Worm (Caenorhabditis elegans): ENCODE data around the gene msp-78.
"Not testable (repeated sequence)": the region's sequence is repeated elsewhere in the genome, so short reads cannot be mapped to it uniquely, and the experiment has no call there.

Gene msp-78

DNA sequence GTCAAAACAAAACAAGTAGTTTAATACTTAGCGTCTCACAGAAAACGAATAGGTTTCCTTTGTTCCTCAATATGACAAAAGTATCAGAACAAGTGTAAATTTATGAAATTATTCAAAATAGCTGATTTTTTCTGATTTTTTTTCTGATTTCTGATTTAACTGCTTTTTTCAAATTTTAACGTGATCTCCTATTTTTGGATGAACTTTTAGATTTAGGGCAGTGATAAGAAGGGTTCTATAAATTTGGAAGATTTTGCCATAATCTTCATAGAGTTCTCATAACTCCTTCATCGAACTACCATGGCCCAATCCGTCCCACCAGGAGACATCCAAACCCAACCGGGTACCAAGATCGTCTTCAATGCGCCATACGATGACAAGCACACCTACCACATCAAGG, at the start of gene msp-78:
Gene msp-78, plus strand, starts transcription at position 301 of the 400 bp plus-strand sequence.
- not testable (repeated sequence) for TF ChIP-seq tab-1 (GFP tag; IDR thresholded peaks at IDR 0.05); med-1 (GFP tag; optimal IDR thresholded peaks at IDR 0.05; ENCODE audit: insufficient read depth); ref-1 (GFP tag; conservative IDR thresholded peaks at IDR 0.05)

- TF ChIP-seq ztf-29 (GFP tag; IDR thresholded peaks at IDR 0.05) (no peak), klf-2 (GFP tag; conservative IDR thresholded peaks at IDR 0.05) (no peak), ref-1 (GFP tag; conservative IDR thresholded peaks at IDR 0.05) (no peak)
These were observed 46.7 kb upstream of the msp-78 start for ce11 chrIV:9723185-9723584.

- no peak for TF ChIP-seq klf-2 (GFP tag; conservative IDR thresholded peaks at IDR 0.05)
- TF ChIP-seq cog-1 (tag; optimal IDR thresholded peaks at IDR 0.05) = no peak
- TF ChIP-seq ztf-29 (GFP tag; IDR thresholded peaks at IDR 0.05) = no peak
- no peak for TF ChIP-seq med-1 (GFP tag; optimal IDR thresholded peaks at IDR 0.05; ENCODE audit: insufficient read depth)
- TF ChIP-seq flt-1 (GFP tag; IDR thresholded peaks at IDR 0.05) = no peak
- no peak for TF ChIP-seq tab-1 (GFP tag; IDR thresholded peaks at IDR 0.05)
- TF ChIP-seq T22C8.4 (GFP tag; IDR thresholded peaks at IDR 0.05) = no peak
- TF ChIP-seq ztf-23 (GFP tag; IDR thresholded peaks at IDR 0.05) = no peak
- TF ChIP-seq ref-1 (GFP tag; conservative IDR thresholded peaks at IDR 0.05) = no peak
These were observed 44.9 kb upstream of the msp-78 start, which contains the start of the genes nhr-138 and C28D4.18 for ce11 chrIV:9724948-9725347. Gene nhr-138 (plus strand): TSS chrIV:9725251. Gene C28D4.18 (plus strand): TSS chrIV:9725280.

DNA sequence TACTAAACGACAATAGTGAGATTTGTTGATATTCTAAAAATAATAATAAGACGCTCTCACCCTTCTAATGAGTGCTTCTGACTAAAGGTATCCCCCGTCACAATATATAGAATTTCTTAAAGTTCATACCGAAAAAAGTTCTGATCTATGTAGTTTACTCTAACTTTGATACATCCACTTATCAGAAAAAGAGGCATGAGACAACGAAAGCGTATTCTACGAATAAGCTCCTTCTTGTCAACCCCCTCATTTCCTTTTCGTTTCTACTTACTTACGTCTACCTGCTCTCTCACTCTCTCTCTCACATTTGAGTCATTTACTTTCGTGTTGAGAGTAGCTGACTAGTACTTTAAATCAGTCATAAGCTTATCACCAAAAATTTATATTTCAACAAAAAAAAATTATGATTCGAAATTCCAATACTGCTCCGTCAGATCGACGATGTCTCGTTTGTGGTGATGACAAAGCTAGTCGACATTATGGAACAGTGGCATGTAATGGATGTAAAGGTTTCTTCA, 44.3 kb upstream of the msp-78 start:
- TF ChIP-seq ztf-23 (GFP tag; IDR thresholded peaks at IDR 0.05) (no peak), tab-1 (GFP tag; IDR thresholded peaks at IDR 0.05) (no peak), cog-1 (tag; optimal IDR thresholded peaks at IDR 0.05) (no peak), ztf-29 (GFP tag; IDR thresholded peaks at IDR 0.05) (no peak), flt-1 (GFP tag; IDR thresholded peaks at IDR 0.05) (no peak)

- TF ChIP-seq med-1 (GFP tag; optimal IDR thresholded peaks at IDR 0.05; ENCODE audit: insufficient read depth) = no peak
- TF ChIP-seq ztf-23 (GFP tag; IDR thresholded peaks at IDR 0.05) = no peak
- no peak for TF ChIP-seq ref-1 (GFP tag; conservative IDR thresholded peaks at IDR 0.05)
- no peak for TF ChIP-seq ztf-29 (GFP tag; IDR thresholded peaks at IDR 0.05)
- no peak for TF ChIP-seq cog-1 (tag; optimal IDR thresholded peaks at IDR 0.05)
- no peak for TF ChIP-seq klf-2 (GFP tag; conservative IDR thresholded peaks at IDR 0.05)
- no peak for TF ChIP-seq tab-1 (GFP tag; IDR thresholded peaks at IDR 0.05)
- TF ChIP-seq T22C8.4 (GFP tag; IDR thresholded peaks at IDR 0.05) = no peak
- TF ChIP-seq flt-1 (GFP tag; IDR thresholded peaks at IDR 0.05) = no peak
These were observed 42.6 kb upstream of the msp-78 start for ce11 chrIV:9727217-9727616.

DNA sequence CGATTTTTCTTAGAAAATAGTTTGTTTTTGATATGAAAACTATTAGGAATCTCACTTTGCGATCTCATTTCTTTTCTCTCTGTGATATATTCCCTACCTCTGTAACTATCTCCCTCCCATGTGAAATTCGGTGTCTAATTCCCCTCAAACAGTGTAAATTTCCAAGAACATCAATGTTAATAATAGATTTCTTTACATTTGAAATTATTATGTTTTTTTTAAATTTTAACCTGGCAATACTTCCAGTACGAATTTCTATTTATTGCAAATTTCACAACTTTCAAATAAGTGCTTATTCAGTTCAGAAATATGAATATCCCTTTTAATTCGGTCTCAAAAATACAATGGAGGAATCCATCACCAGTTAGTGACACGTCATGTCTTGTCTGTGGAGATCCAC, 41.5 kb upstream of the msp-78 start, which contains the start of gene nhr-100:
Gene nhr-100, plus strand, starts transcription at position 301 of the 400 bp plus-strand sequence.
- TF ChIP-seq T22C8.4 (GFP tag; IDR thresholded peaks at IDR 0.05) = no peak
- no peak for TF ChIP-seq med-1 (GFP tag; optimal IDR thresholded peaks at IDR 0.05; ENCODE audit: insufficient read depth)
- no peak for TF ChIP-seq cog-1 (tag; optimal IDR thresholded peaks at IDR 0.05)
- TF ChIP-seq tab-1 (GFP tag; IDR thresholded peaks at IDR 0.05) = no peak

- TF ChIP-seq med-1 (GFP tag; optimal IDR thresholded peaks at IDR 0.05; ENCODE audit: insufficient read depth) (no peak), ztf-23 (GFP tag; IDR thresholded peaks at IDR 0.05) (no peak), tab-1 (GFP tag; IDR thresholded peaks at IDR 0.05) (no peak), klf-2 (GFP tag; conservative IDR thresholded peaks at IDR 0.05) (no peak), T22C8.4 (GFP tag; IDR thresholded peaks at IDR 0.05) (no peak)
These were observed 35.9 kb upstream of the msp-78 start for ce11 chrIV:9733904-9734303.

DNA sequence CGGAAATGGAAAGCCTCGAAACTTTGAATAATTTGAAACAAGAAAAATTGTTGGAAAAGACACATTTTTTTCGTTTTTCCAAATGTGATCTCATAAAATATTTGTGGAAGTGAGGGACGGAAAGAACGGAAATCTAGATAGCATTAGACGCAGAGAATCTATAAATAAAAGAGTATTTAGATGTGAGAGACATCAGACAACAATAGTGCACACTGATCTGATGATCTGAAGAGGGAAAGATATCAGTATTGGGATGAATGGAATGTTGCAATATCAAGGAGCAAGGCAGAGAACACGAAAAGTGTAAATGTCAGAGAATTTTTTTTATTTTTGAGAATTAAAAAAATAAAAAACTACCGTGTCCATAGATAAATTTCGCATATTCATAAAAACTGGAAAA, 35.0 kb upstream of the msp-78 start:
- TF ChIP-seq flt-1 (GFP tag; IDR thresholded peaks at IDR 0.05) (no peak), ztf-29 (GFP tag; IDR thresholded peaks at IDR 0.05) (no peak), klf-2 (GFP tag; conservative IDR thresholded peaks at IDR 0.05) (no peak), cog-1 (tag; optimal IDR thresholded peaks at IDR 0.05) (no peak), T22C8.4 (GFP tag; IDR thresholded peaks at IDR 0.05) (no peak), ref-1 (GFP tag; conservative IDR thresholded peaks at IDR 0.05) (no peak), med-1 (GFP tag; optimal IDR thresholded peaks at IDR 0.05; ENCODE audit: insufficient read depth) (no peak), ztf-23 (GFP tag; IDR thresholded peaks at IDR 0.05) (no peak), tab-1 (GFP tag; IDR thresholded peaks at IDR 0.05) (no peak)

DNA sequence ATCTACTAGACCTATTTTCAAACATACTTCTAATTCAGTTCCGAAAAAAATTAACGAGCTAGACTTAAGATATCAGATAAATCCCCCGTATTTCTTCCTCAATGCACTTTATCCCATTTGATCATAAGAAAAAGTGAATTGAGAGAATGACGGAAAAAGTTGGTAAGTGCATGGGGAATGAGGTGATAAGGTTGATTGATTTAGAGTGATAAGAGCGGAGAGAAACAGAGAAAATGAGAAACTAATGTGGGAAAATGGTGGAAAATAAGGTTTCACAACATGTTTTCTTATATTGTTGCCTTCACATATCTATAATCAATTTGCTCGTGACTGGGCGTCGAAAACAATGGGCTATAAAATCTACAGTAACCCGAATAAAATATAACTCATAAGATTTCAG, 34.1 kb upstream of the msp-78 start:
- TF ChIP-seq ztf-23 (GFP tag; IDR thresholded peaks at IDR 0.05) (no peak), ref-1 (GFP tag; conservative IDR thresholded peaks at IDR 0.05) (no peak), ztf-29 (GFP tag; IDR thresholded peaks at IDR 0.05) (no peak), flt-1 (GFP tag; IDR thresholded peaks at IDR 0.05) (no peak), med-1 (GFP tag; optimal IDR thresholded peaks at IDR 0.05; ENCODE audit: insufficient read depth) (no peak), cog-1 (tag; optimal IDR thresholded peaks at IDR 0.05) (no peak), klf-2 (GFP tag; conservative IDR thresholded peaks at IDR 0.05) (no peak), tab-1 (GFP tag; IDR thresholded peaks at IDR 0.05) (no peak), T22C8.4 (GFP tag; IDR thresholded peaks at IDR 0.05) (no peak)

DNA sequence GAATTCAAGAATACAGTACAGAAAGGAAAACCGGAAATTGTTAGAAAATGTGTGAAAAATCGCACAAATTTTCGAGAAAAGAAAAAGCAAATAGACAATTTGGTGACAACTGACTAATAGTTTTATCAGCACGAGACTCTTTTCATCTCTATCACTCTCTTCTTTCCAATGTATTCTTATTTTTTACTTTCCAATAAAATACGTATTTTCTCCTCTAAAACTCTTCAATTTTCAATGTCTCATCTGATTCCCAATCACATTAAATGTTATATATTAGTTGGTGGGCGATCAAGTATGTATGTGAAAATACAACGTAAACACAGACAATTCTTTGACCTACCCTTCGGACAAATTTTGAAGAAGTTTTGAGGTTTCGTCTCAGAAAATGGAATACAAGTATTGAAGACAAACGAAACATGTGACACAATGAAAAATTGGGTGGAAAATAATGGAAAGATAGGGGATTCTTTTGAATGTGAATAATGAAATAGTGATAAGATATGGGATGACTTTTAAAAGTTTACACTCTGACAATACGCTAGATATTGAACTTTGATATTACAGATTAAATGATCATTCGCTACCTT, 32.5 kb upstream of the msp-78 start, which contains the start of gene cka-1:
Gene cka-1, minus strand, starts transcription at position 418 of the 587 bp plus-strand sequence.
- TF ChIP-seq ref-1 (GFP tag; conservative IDR thresholded peaks at IDR 0.05) (no peak), klf-2 (GFP tag; conservative IDR thresholded peaks at IDR 0.05) (no peak), tab-1 (GFP tag; IDR thresholded peaks at IDR 0.05) (no peak), cog-1 (tag; optimal IDR thresholded peaks at IDR 0.05) (no peak), flt-1 (GFP tag; IDR thresholded peaks at IDR 0.05) (no peak), med-1 (GFP tag; optimal IDR thresholded peaks at IDR 0.05; ENCODE audit: insufficient read depth) (no peak), ztf-23 (GFP tag; IDR thresholded peaks at IDR 0.05) (no peak), ztf-29 (GFP tag; IDR thresholded peaks at IDR 0.05) (no peak), T22C8.4 (GFP tag; IDR thresholded peaks at IDR 0.05) (no peak)

Data from whole organism, midembryonic.